Worm (Caenorhabditis elegans): Measurements from ENCODE around the gene C01G5.5.

The C01G5.5 gene

DNA sequence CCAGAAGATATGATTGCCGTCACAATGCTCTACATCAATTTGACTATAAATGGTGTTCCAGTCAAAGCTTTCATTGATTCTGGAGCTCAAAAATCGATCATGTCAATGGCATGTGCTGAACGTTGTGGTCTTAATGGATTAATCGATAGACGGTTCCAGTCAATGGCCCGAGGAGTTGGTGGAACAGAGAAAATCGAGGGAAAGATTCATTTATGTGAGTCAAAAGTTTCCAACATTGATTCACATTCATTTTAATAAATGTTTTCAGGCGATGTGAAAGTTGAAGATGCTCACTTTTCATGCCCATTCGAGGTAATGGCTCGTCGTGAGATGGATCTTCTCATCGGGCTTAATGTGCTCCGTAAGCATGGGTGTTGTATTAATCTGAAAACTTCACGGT is 637 bp upstream of the C01G5.5 start:
- TF ChIP-seq ceh-9 (tag; optimal IDR thresholded peaks at IDR 0.05) (no peak), nhr-28 (tag; optimal IDR thresholded peaks at IDR 0.05) (no peak), nhr-11 (tag; optimal IDR thresholded peaks at IDR 0.05) (no peak), ceh-82 (tag; optimal IDR thresholded peaks at IDR 0.05) (no peak), nhr-23 (tag; optimal IDR thresholded peaks at IDR 0.05) (no peak), elt-2 (tag; optimal IDR thresholded peaks at IDR 0.05) (no peak), ztf-11 (tag; optimal IDR thresholded peaks at IDR 0.05) (no peak), hmg-11 (tag; optimal IDR thresholded peaks at IDR 0.05) (no peak), nhr-76 (tag; optimal IDR thresholded peaks at IDR 0.05) (no peak), egl-5 (tag; optimal IDR thresholded peaks at IDR 0.05) (no peak), daf-12 (tag; optimal IDR thresholded peaks at IDR 0.05) (no peak), nfya-1 (tag; optimal IDR thresholded peaks at IDR 0.05; ENCODE audit: insufficient read depth) (no peak), nhr-43 (tag; optimal IDR thresholded peaks at IDR 0.05; ENCODE audit: poor library complexity, severe bottlenecking) (no peak), elt-1 (tag; optimal IDR thresholded peaks at IDR 0.05) (no peak), pha-4 (tag; optimal IDR thresholded peaks at IDR 0.05) (no peak)

DNA sequence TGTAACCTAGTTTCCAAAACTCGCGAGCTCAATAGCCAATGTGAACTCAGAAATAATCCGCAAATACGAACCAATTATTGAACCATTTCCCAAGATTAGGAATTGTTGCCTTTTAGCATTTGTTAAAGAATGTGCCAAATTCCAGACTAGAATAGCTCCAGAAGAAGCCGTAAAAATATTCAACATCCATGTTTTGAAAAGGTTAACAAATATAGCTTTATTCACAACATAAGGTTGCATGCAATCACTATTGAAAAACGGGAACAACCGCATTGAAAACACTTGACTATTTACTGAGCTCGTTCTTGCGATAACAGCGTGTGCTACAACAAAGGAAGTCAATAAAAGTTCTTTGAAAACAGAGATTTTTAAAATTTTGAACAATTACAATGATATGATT is 2.1 kb downstream of the C01G5.5 start:
- no peak for TF ChIP-seq ama-1 (optimal IDR thresholded peaks at IDR 0.05)
- TF ChIP-seq ceh-9 (tag; optimal IDR thresholded peaks at IDR 0.05), result no peak
- no peak for TF ChIP-seq ceh-16 (tag; optimal IDR thresholded peaks at IDR 0.05)
- no peak for TF ChIP-seq sea-2 (GFP tag; optimal IDR thresholded peaks at IDR 0.05)
- no peak for TF ChIP-seq R02D3.7 (tag; optimal IDR thresholded peaks at IDR 0.05)
- TF ChIP-seq nfya-1 (tag; optimal IDR thresholded peaks at IDR 0.05; ENCODE audit: insufficient read depth), result no peak
- no peak for TF ChIP-seq skn-1 (tag; optimal IDR thresholded peaks at IDR 0.05)
- TF ChIP-seq nhr-76 (tag; optimal IDR thresholded peaks at IDR 0.05), result no peak
- no peak for TF ChIP-seq pqm-1 (tag; optimal IDR thresholded peaks at IDR 0.05)
- no peak for TF ChIP-seq fkh-10 (GFP tag; optimal IDR thresholded peaks at IDR 0.05)
- no peak for TF ChIP-seq unc-62 (GFP tag; optimal IDR thresholded peaks at IDR 0.05)
- TF ChIP-seq mdl-1 (tag; optimal IDR thresholded peaks at IDR 0.05), result no peak
- no peak for TF ChIP-seq ztf-4 (tag; optimal IDR thresholded peaks at IDR 0.05)
- TF ChIP-seq elt-3 (tag; optimal IDR thresholded peaks at IDR 0.05), result no peak
- TF ChIP-seq elt-2 (tag; optimal IDR thresholded peaks at IDR 0.05), result no peak
- TF ChIP-seq eor-1 (tag; optimal IDR thresholded peaks at IDR 0.05), result no peak
- no peak for TF ChIP-seq nhr-77 (tag; optimal IDR thresholded peaks at IDR 0.05)
- TF ChIP-seq mml-1 (tag; optimal IDR thresholded peaks at IDR 0.05), result no peak
- no peak for TF ChIP-seq hmg-11 (tag; optimal IDR thresholded peaks at IDR 0.05)

DNA sequence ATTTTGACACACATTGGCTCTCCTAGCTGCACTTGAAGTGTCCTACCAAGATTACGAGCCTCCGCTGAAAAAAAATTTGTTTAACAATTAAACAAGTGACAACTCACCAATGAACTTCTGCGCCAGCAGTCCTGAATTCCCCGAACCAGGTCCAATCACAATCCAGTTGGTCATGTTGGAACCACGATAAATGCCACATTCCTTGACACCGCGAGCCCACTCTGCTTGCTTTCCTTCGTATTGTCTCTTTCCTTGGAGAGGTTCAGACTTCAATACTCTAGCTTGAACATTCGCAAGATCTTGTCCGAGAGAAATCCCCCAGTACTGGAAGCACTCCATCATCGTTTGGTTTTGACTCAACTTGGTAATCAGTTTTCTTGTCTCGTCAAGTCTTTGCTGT is 3.8 kb downstream of the C01G5.5 start:
- TF ChIP-seq nhr-76 (tag; optimal IDR thresholded peaks at IDR 0.05) (no peak), nhr-28 (tag; optimal IDR thresholded peaks at IDR 0.05) (no peak), ceh-9 (tag; optimal IDR thresholded peaks at IDR 0.05) (no peak), jun-1 (tag; optimal IDR thresholded peaks at IDR 0.05) (no peak)

DNA sequence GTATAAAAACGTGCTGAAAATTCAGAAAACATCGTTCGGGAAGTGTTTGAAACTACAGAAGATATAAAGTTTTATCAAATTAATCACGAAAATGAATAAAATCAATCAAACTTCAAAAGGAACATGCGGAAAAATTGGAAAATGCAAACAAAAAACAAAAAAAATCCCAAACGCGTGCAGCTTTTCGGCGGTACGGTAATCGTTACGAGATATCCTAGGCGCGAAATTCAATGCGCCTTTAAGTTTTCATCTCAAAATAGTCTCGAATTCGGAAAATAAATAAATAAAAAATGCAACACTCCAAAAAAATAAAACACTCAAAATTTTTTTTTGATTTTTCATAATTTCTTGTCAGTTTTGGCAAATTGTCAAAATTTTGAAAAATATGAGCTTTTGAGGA is 5.4 kb downstream of the C01G5.5 start:
- TF ChIP-seq mml-1 (tag; optimal IDR thresholded peaks at IDR 0.05), result no peak
- TF ChIP-seq fos-1 (tag; optimal IDR thresholded peaks at IDR 0.05), result no peak
- no peak for TF ChIP-seq ceh-16 (tag; optimal IDR thresholded peaks at IDR 0.05)
- TF ChIP-seq R02D3.7 (tag; optimal IDR thresholded peaks at IDR 0.05), result no peak
- TF ChIP-seq ZK546.5 (tag; optimal IDR thresholded peaks at IDR 0.05), result no peak
- no peak for TF ChIP-seq nhr-25 (tag; optimal IDR thresholded peaks at IDR 0.05)
- TF ChIP-seq zag-1 (tag; optimal IDR thresholded peaks at IDR 0.05), result no peak
- TF ChIP-seq elt-3 (tag; optimal IDR thresholded peaks at IDR 0.05), result no peak
- TF ChIP-seq nhr-23 (tag; optimal IDR thresholded peaks at IDR 0.05), result no peak

DNA sequence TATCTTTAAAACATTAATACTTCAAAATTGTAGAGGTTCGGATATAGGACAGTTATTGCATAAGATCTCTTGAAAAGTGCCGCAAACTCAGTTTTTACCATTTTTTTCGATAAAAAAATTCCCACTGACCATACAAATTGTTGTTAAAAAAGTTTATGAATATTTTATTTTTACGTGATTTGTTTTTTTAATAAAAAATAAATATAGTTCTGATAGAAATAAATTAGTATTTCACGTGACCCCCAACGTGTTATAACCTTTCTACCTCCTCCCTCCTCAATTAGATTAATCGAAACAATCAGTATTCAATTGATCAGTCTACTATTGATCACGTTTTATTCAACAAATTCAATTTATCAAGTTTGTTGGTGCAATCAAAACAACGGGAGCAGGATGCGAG is 7.0 kb downstream of the C01G5.5 start, which contains the start of gene C01G5.4:
TSS of gene C01G5.4 (plus strand) at position 301 of the 400 bp plus-strand sequence.
- TF ChIP-seq sea-2 (GFP tag; optimal IDR thresholded peaks at IDR 0.05) (no peak), jun-1 (tag; optimal IDR thresholded peaks at IDR 0.05) (no peak), lsy-12 (tag; optimal IDR thresholded peaks at IDR 0.05) (no peak), ama-1 (optimal IDR thresholded peaks at IDR 0.05) (no peak), fkh-10 (GFP tag; optimal IDR thresholded peaks at IDR 0.05) (no peak)
